Worm (Caenorhabditis elegans): ENCODE measurements around the gene F54A3.5.

The F54A3.5 gene

DNA sequence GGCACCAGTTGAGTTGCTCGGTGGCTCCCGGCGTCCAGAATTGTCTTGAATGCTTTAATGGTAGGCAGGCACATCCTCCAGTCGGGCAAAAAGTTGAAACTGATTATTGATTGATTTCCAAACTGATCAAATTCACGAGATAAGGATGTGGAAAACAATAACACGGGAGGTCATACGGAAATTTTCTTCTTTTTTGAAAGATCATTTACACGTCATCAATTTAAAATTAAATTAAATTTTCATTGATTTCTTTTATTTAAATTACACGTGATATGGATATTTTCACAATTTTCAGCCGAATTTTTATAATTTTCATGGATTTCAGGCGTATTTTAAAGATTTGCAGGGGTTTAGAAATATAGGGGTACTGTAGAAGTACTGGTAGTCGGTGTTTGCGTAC lies 2.0 kb downstream of the F54A3.5 start, which contains the start of gene cbs-2:
Gene cbs-2, minus strand, starts transcription at position 101 of the 400 bp plus-strand sequence.
- no peak for TF ChIP-seq lin-15B (tag; optimal IDR thresholded peaks at IDR 0.05)
- no peak for TF ChIP-seq nhr-90 (tag; optimal IDR thresholded peaks at IDR 0.05; ENCODE audit: poor library complexity)
- no peak for TF ChIP-seq pqm-1 (tag; optimal IDR thresholded peaks at IDR 0.05)
- TF ChIP-seq vab-15 (tag; optimal IDR thresholded peaks at IDR 0.05), result no peak
- no peak for TF ChIP-seq nhr-84 (tag; optimal IDR thresholded peaks at IDR 0.05)
- no peak for TF ChIP-seq grh-1 (GFP tag; IDR thresholded peaks at IDR 0.05)
- TF ChIP-seq hpl-2 (GFP tag; optimal IDR thresholded peaks at IDR 0.05), result no peak
- TF ChIP-seq alr-1 (tag; optimal IDR thresholded peaks at IDR 0.05; ENCODE audit: borderline replicate concordance), result no peak
- TF ChIP-seq tbx-2 (tag; optimal IDR thresholded peaks at IDR 0.05), result no peak
- no peak for TF ChIP-seq ceh-63 (GFP tag; optimal IDR thresholded peaks at IDR 0.05)
- no peak for TF ChIP-seq nhr-12 (tag; optimal IDR thresholded peaks at IDR 0.05)
- TF ChIP-seq xbp-1 (tag; optimal IDR thresholded peaks at IDR 0.05), result no peak
- TF ChIP-seq ceh-8 (GFP tag; optimal IDR thresholded peaks at IDR 0.05), result no peak
- TF ChIP-seq isw-1 (GFP tag; IDR thresholded peaks at IDR 0.05), result no peak
- TF ChIP-seq dpl-1 (GFP tag; optimal IDR thresholded peaks at IDR 0.05), result no peak
- TF ChIP-seq efl-3 (GFP tag; optimal IDR thresholded peaks at IDR 0.05), result no peak
- TF ChIP-seq fkh-4 (tag; optimal IDR thresholded peaks at IDR 0.05; ENCODE audit: borderline replicate concordance), result no peak
- TF ChIP-seq pag-3 (tag; optimal IDR thresholded peaks at IDR 0.05; ENCODE audit: borderline replicate concordance, insufficient read depth), result no peak
- no peak for TF ChIP-seq C16A3.4 (tag; optimal IDR thresholded peaks at IDR 0.05)
- TF ChIP-seq C04F5.9 (tag; optimal IDR thresholded peaks at IDR 0.05), result no peak

DNA sequence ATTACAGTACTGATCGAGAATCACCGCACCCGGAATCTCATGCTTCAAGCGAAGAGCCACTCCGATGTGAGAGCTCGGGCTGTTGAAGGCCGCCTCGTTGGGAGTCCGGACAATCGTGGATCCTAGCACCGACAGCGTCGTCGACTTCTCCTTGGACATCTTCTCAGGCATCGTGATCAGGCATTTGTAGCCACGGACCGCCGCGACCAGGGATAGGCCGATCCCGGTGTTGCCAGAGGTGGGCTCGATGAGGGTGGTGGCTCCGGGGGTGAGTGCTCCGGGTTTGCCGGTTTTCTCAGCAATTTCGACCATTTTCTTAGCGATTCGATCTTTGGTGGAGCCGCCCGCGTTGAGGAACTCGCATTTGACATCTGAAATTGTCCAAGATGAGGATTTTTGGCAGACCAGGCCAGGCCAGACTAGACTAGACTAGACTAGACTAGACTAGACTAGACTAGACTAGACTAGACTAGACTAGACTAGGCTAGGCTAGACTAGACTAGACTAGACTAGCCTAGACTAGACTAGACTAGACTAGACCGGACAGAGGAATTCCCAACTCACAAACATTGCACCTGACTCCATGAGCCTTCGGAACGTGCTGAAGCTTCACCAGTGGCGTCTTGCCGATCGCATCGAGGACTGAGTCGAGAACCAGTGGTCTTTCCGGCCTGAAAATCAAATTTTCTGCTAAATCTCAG lies 4.2 kb downstream of the F54A3.5 start:
- TF ChIP-seq lin-39 (tag; optimal IDR thresholded peaks at IDR 0.05) (no peak), hpl-2 (GFP tag; optimal IDR thresholded peaks at IDR 0.05) (no peak), efl-3 (GFP tag; optimal IDR thresholded peaks at IDR 0.05) (no peak), lir-3 (tag; optimal IDR thresholded peaks at IDR 0.05; ENCODE audit: poor library complexity) (no peak), nhr-20 (tag; optimal IDR thresholded peaks at IDR 0.05) (no peak), fkh-4 (tag; optimal IDR thresholded peaks at IDR 0.05; ENCODE audit: borderline replicate concordance) (no peak), ces-1 (GFP tag; optimal IDR thresholded peaks at IDR 0.05) (no peak), C04F5.9 (tag; optimal IDR thresholded peaks at IDR 0.05) (no peak), isw-1 (GFP tag; IDR thresholded peaks at IDR 0.05) (no peak), mab-9 (GFP tag; IDR thresholded peaks at IDR 0.05) (no peak), unc-130 (tag; optimal IDR thresholded peaks at IDR 0.05) (no peak), nhr-85 (tag) (no peak), pqm-1 (tag; optimal IDR thresholded peaks at IDR 0.05) (no peak), swsn-7 (tag; optimal IDR thresholded peaks at IDR 0.05) (no peak), irx-1 (tag; optimal IDR thresholded peaks at IDR 0.05) (no peak)

DNA sequence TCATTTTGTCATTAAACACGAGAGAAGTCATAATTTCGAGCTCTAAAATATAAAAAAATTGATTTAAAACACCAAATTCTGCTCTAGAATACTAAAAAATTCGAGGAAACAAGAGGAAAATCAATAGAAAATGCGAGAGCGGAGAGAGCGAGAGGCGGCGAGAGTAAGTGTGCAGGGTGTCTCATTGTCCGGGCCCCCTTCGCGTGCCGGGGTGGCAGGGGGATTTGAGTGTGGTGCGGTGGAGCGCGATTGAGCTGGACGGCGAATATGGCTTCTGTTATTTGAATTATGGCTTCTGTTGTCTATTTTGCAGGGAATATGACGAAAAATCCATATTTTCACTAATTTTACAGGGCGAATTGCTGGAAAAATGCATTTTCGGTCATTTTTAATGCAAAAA lies 5.6 kb downstream of the F54A3.5 start, which contains the start of gene Y59C2A.3:
Gene Y59C2A.3, minus strand, starts transcription at position 42 of the 400 bp plus-strand sequence.
- TF ChIP-seq efl-3 (GFP tag; optimal IDR thresholded peaks at IDR 0.05) (no peak), pag-3 (tag; optimal IDR thresholded peaks at IDR 0.05; ENCODE audit: borderline replicate concordance, insufficient read depth) (no peak), fos-1 (tag; optimal IDR thresholded peaks at IDR 0.05) (no peak), pqm-1 (tag; optimal IDR thresholded peaks at IDR 0.05) (no peak), lir-3 (tag; optimal IDR thresholded peaks at IDR 0.05; ENCODE audit: poor library complexity) (no peak), isw-1 (GFP tag; IDR thresholded peaks at IDR 0.05) (peak; percentile 20; the same call in 1 of the 2 replicates), ceh-82 (tag; optimal IDR thresholded peaks at IDR 0.05) (peak in 1 of 3 experiments; percentile 32), unc-62 (GFP tag; optimal IDR thresholded peaks at IDR 0.05) (no peak), lin-15B (tag; optimal IDR thresholded peaks at IDR 0.05) (peak; percentile 25), hlh-17 (GFP tag; optimal IDR thresholded peaks at IDR 0.05; ENCODE audit: borderline replicate concordance) (no peak), snpc-4 (tag; optimal IDR thresholded peaks at IDR 0.05) (peak; percentile 43), ceh-8 (GFP tag; optimal IDR thresholded peaks at IDR 0.05) (no peak), swsn-7 (tag; optimal IDR thresholded peaks at IDR 0.05) (peak; percentile 20), nhr-20 (tag; optimal IDR thresholded peaks at IDR 0.05) (no peak), dsc-1 (tag; optimal IDR thresholded peaks at IDR 0.05) (peak; percentile 27), mep-1 (tag; optimal IDR thresholded peaks at IDR 0.05) (peak; percentile 47), unc-98 (GFP tag; IDR thresholded peaks at IDR 0.05) (no peak), nhr-76 (tag; optimal IDR thresholded peaks at IDR 0.05) (no peak), vab-15 (tag; optimal IDR thresholded peaks at IDR 0.05) (peak; percentile 8), skn-1 (tag; optimal IDR thresholded peaks at IDR 0.05) (peak; percentile 25), C04F5.9 (tag; optimal IDR thresholded peaks at IDR 0.05) (no peak), lin-14 (GFP tag; optimal IDR thresholded peaks at IDR 0.05) (peak; percentile 80), efl-1 (optimal IDR thresholded peaks at IDR 0.05) (peak; percentile 52 to 56), efl-1 (GFP tag; optimal IDR thresholded peaks at IDR 0.05 in 1 of 2) (peak; percentile 50 to 56), ceh-90 (tag; optimal IDR thresholded peaks at IDR 0.05) (no peak), F16B12.6 (tag; optimal IDR thresholded peaks at IDR 0.05) (peak; percentile 13), tlp-1 (tag; optimal IDR thresholded peaks at IDR 0.05) (no peak), nhr-85 (tag) (no peak), ets-5 (GFP tag; IDR thresholded peaks at IDR 0.05) (no peak), tbx-2 (tag; optimal IDR thresholded peaks at IDR 0.05) (peak; percentile 38)

Data from whole organism, L1 larva.